Fruit fly (Drosophila melanogaster): ENCODE data around the gene CG31370.
A peak's percentile ranks its signal among the peaks of the same experiment; 100 is the strongest.

Gene CG31370

DNA sequence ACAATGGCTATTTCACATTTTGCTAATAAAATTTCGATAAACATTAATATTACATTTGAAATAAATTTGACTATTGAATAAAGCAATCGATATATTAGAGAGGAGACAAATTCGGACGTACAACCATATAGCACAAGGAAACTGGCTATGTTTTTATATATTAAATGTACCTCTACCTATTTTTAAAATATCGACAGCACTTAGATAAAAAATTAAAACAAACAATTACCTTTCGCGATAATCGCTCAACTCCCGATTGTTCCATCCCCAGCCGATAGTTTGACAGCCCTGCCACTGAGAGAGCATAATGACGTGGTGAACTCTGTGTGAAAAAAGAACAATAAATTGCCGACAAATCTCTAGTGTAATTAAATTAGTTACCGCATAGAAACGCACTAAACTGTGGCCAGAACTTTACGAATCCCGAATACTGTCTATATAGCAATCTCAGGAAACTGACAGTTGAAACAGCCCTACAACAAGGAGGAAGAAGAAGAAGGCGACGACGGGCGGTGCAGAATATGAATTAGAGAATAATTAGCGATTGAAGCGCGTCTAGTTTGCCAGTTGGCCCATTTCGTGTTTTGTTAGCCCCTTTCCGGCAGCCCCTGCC is 43.5 kb upstream of the CG31370 start, which contains the start of gene CG11857 (continued):
- TF ChIP-seq CG2129 (GFP tag; IDR thresholded peaks at IDR 0.05; ENCODE audit: partially characterized antibody) = peak; percentile 100
- peak; percentile 79 for TF ChIP-seq grn (GFP tag; optimal IDR thresholded peaks at IDR 0.05)
- TF ChIP-seq Gug (GFP tag; IDR thresholded peaks at IDR 0.05) = peak; percentile 99
- TF ChIP-seq CG16813 (GFP tag; IDR thresholded peaks at IDR 0.05; ENCODE audit: partially characterized antibody) = peak; percentile 100
- TF ChIP-seq CG15073 (GFP tag; optimal IDR thresholded peaks at IDR 0.05) = peak; percentile 80
- peak; percentile 89 for TF ChIP-seq ac (GFP tag; optimal IDR thresholded peaks at IDR 0.05)
- TF ChIP-seq Xrp1 (GFP tag; IDR thresholded peaks at IDR 0.05) = peak; percentile 99
- TF ChIP-seq corto (GFP tag; optimal IDR thresholded peaks at IDR 0.05) = peak; percentile 95
- TF ChIP-seq CG15269 (tag; optimal IDR thresholded peaks at IDR 0.05) = peak; percentile 97
- peak; percentile 97 for TF ChIP-seq fu2 (GFP tag; optimal IDR thresholded peaks at IDR 0.05)
- TF ChIP-seq CG11504 (tag; optimal IDR thresholded peaks at IDR 0.05) = peak; percentile 95
- TF ChIP-seq pzg (GFP tag; optimal IDR thresholded peaks at IDR 0.05) = peak; percentile 89
- peak; percentile 94 for TF ChIP-seq CG17186 (GFP tag; optimal IDR thresholded peaks at IDR 0.05)
- peak; percentile 88 for TF ChIP-seq CG17802 (tag; optimal IDR thresholded peaks at IDR 0.05)
- peak; percentile 98 for TF ChIP-seq CG6689 (GFP tag; IDR thresholded peaks at IDR 0.05)
- peak; percentile 93 for TF ChIP-seq org-1 (GFP tag; optimal IDR thresholded peaks at IDR 0.05)
- TF ChIP-seq crp (GFP tag; optimal IDR thresholded peaks at IDR 0.05) = peak in 1 of 2 experiments; percentile 72
- TF ChIP-seq Sox100B (GFP tag; optimal IDR thresholded peaks at IDR 0.05) = peak; percentile 93
- TF ChIP-seq her (GFP tag; optimal IDR thresholded peaks at IDR 0.05) = peak; percentile 92
- TF ChIP-seq CG30431 (GFP tag; optimal IDR thresholded peaks at IDR 0.05) = peak; percentile 97
- TF ChIP-seq D19A (tag; optimal IDR thresholded peaks at IDR 0.05) = peak; percentile 92
- peak; percentile 93 for TF ChIP-seq Bdp1 (GFP tag; optimal IDR thresholded peaks at IDR 0.05)
- TF ChIP-seq hth (optimal IDR thresholded peaks at IDR 0.05) = no peak
- peak; percentile 97 for TF ChIP-seq CG8944 (GFP tag; optimal IDR thresholded peaks at IDR 0.05)
- peak; percentile 99 for TF ChIP-seq tin (GFP tag; optimal IDR thresholded peaks at IDR 0.05)
- peak; percentile 97 for TF ChIP-seq CG10209 (GFP tag; optimal IDR thresholded peaks at IDR 0.05)
- no peak for TF ChIP-seq h (optimal IDR thresholded peaks at IDR 0.05)
- peak; percentile 97 for TF ChIP-seq Poxn (GFP tag; IDR thresholded peaks at IDR 0.05)
- peak; percentile 98 for TF ChIP-seq CG8924 (tag; optimal IDR thresholded peaks at IDR 0.05)
- TF ChIP-seq nerfin-2 (GFP tag; IDR thresholded peaks at IDR 0.05; ENCODE audit: partially characterized antibody) = peak; percentile 99
- peak; percentile 98 for TF ChIP-seq CG14050 (GFP tag; IDR thresholded peaks at IDR 0.05)
- TF ChIP-seq inv (GFP tag; IDR thresholded peaks at IDR 0.05; ENCODE audit: partially characterized antibody) = peak; percentile 100
- TF ChIP-seq CG7556 (GFP tag; optimal IDR thresholded peaks at IDR 0.05) = peak; percentile 96
- peak; percentile 100 for TF ChIP-seq CG9932 (GFP tag; IDR thresholded peaks at IDR 0.05)
- peak; percentile 55 for TF ChIP-seq CG14965 (GFP tag; optimal IDR thresholded peaks at IDR 0.05; ENCODE audit: borderline replicate concordance)
- TF ChIP-seq CG12659 (GFP tag; optimal IDR thresholded peaks at IDR 0.05) = peak; percentile 99
- TF ChIP-seq Nf-YB (GFP tag; optimal IDR thresholded peaks at IDR 0.05) = peak; percentile 80
- TF ChIP-seq Mrtf (GFP tag; IDR thresholded peaks at IDR 0.05) = peak; percentile 99
- TF ChIP-seq CG1602 (GFP tag; optimal IDR thresholded peaks at IDR 0.05) = peak; percentile 99
- peak; percentile 99 for TF ChIP-seq rib (GFP tag; IDR thresholded peaks at IDR 0.05)
- peak; percentile 100 for TF ChIP-seq CG14860 (GFP tag; IDR thresholded peaks at IDR 0.05; ENCODE audit: partially characterized antibody)
- TF ChIP-seq Nf-YA (GFP tag; IDR thresholded peaks at IDR 0.05) = peak; percentile 96
- peak; percentile 95 for TF ChIP-seq CG12744 (GFP tag; optimal IDR thresholded peaks at IDR 0.05)
- TF ChIP-seq CG3726 (GFP tag; IDR thresholded peaks at IDR 0.05) = peak; percentile 96
- peak; percentile 99 for TF ChIP-seq NFAT (GFP tag; IDR thresholded peaks at IDR 0.05)
- TF ChIP-seq Ravus (GFP tag; IDR thresholded peaks at IDR 0.05) = peak; percentile 95
- TF ChIP-seq CG9727 (GFP tag; optimal IDR thresholded peaks at IDR 0.05) = peak; percentile 98
- TF ChIP-seq Jarid2 (GFP tag; optimal IDR thresholded peaks at IDR 0.05) = peak; percentile 84
- no peak for TF ChIP-seq tio (GFP tag; optimal IDR thresholded peaks at IDR 0.05)
- TF ChIP-seq chn (GFP tag; optimal IDR thresholded peaks at IDR 0.05) = peak; percentile 98

Measured in whole organism, embryonic.